Fruit fly (Drosophila melanogaster) whole organism, embryonic: Measurements from ENCODE around the gene a10.

Source experiments
- Awh ChIP-seq: fragments of 200-800 bp; sonication (Bioruptor generic); IDR thresholded peaks from 2 replicates; pipeline ENCODE4, ENCODE4 v1.3.6; 2022; ENCODE audit warnings: missing biosample characterization, missing genetic modification characterization
- CG10267 ChIP-seq: fragments of 200-800 bp; sonication (Bioruptor generic); optimal IDR thresholded peaks from 2 replicates; lab custom pipeline; 2018; ENCODE audit warnings: missing biosample characterization, mild to moderate bottlenecking, missing genetic modification characterization, moderate library complexity
- CG14965 ChIP-seq: fragments of 200-800 bp; sonication (Bioruptor generic); optimal IDR thresholded peaks from 2 replicates; lab custom pipeline; 2016; ENCODE audit warnings: missing biosample characterization, missing genetic modification characterization, borderline replicate concordance
- CG17912 ChIP-seq: fragments of 200-800 bp; sonication (Bioruptor generic); optimal IDR thresholded peaks from 2 replicates; lab custom pipeline; 2018; ENCODE audit warnings: missing biosample characterization, mild to moderate bottlenecking, missing genetic modification characterization
- CG30431 ChIP-seq: fragments of 200-800 bp; sonication (Bioruptor generic); optimal IDR thresholded peaks from 2 replicates; lab custom pipeline; 2017; ENCODE audit warnings: missing biosample characterization, missing genetic modification characterization
- CG4617 ChIP-seq: fragments of 200-800 bp; sonication (Bioruptor generic); optimal IDR thresholded peaks from 3 replicates; lab custom pipeline; 2016; ENCODE audit warnings: missing biosample characterization, missing genetic modification characterization, borderline replicate concordance
- CG6272 ChIP-seq: fragments of 200-800 bp; sonication (Bioruptor generic); IDR thresholded peaks from 2 replicates; pipeline ENCODE4 v1.3.6; 2022; ENCODE audit warnings: missing biosample characterization, missing genetic modification characterization
- Camta ChIP-seq: fragments of 200-800 bp; sonication (Bioruptor generic); optimal IDR thresholded peaks from 2 replicates; lab custom pipeline; 2016; ENCODE audit warnings: missing biosample characterization, missing genetic modification characterization
- Eip74EF ChIP-seq, 2 experiments: fragments of 200-800 bp in 1 of 2; fragments of >200 bp in 1 of 2; sonication (Bioruptor generic) in 1 of 2; optimal IDR thresholded peaks; 2 replicates each; lab custom pipeline; 2017 to 2019; ENCODE audit warnings: missing biosample characterization in 2 of 2, missing genetic modification characterization in 2 of 2, mild to moderate bottlenecking in 1 of 2, moderate library complexity in 1 of 2
- Vsx1 ChIP-seq: fragments of 200-800 bp; sonication (Bioruptor generic); optimal IDR thresholded peaks from 2 replicates; lab custom pipeline; 2017; ENCODE audit warnings: missing biosample characterization, mild to moderate bottlenecking, missing genetic modification characterization, missing genetic modification reagents
- ac ChIP-seq: fragments of 200-800 bp; sonication (Bioruptor generic); optimal IDR thresholded peaks from 3 replicates; lab custom pipeline; 2017; ENCODE audit warnings: missing biosample characterization, mild to moderate bottlenecking, missing genetic modification characterization
- danr ChIP-seq: fragments of 200-800 bp; sonication (Bioruptor generic); IDR thresholded peaks from 2 replicates; pipeline ENCODE4 v1.3.6; 2022; ENCODE audit warnings: missing biosample characterization, missing genetic modification characterization
- kni ChIP-seq: fragments of 200-800 bp; sonication (Bioruptor generic); optimal IDR thresholded peaks from 3 replicates; lab custom pipeline; 2017; ENCODE audit warnings: mild to moderate bottlenecking, missing biosample characterization, missing genetic modification reagents, missing genetic modification characterization
- nau ChIP-seq: fragments of 200-800 bp; sonication (Bioruptor generic); optimal IDR thresholded peaks from 3 replicates; lab custom pipeline; 2017; ENCODE audit warnings: missing biosample characterization, mild to moderate bottlenecking, missing genetic modification characterization, missing genetic modification reagents

DNA sequence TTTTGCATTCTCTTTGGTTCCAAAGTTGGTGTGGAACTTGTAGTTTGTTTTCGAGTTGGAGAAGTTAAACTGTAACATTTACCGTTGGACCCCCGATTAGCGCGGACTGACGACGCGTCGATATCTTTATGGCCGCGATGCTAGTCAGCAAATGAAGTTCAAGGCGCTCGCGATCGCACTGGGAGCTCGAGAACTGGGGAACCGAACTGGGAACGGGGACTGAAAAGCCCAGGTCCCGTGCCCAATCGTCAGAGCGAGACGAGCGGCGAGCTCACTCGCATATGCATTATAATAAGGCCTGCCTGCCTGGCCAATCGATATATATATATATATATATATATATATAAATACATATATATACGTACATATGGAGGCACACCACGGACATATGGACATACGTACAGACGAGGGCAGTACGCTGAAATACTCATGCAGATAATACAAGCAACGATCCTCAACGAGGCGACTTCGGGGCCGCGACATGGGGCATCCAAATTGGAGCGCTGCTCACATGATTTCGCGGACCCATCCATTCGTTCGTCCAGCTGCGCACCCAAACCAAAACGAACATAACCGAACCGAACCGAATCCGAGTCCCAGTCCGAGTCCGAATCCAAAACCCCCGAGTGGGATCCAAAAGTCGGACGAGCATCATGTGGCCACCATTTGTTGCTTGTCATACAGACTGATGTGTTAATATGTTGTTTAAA, 21.2 kb downstream of the a10 start:
- no peak for TF ChIP-seq CG10267
- TF ChIP-seq CG17912 (GFP tag; lab: Kevin White, UChicago): no peak
- no peak for TF ChIP-seq CG6272
- no peak for TF ChIP-seq ac
- TF ChIP-seq Camta: no peak
- TF ChIP-seq kni: no peak
- TF ChIP-seq Vsx1 (GFP tag; lab: Kevin White, UChicago): no peak
- TF ChIP-seq CG14965 (GFP tag; lab: Kevin White, UChicago): no peak
- no peak for TF ChIP-seq Awh (GFP tag; lab: Robert Waterston, UW)
- TF ChIP-seq Eip74EF (GFP tag; optimal IDR thresholded peaks at IDR 0.05; lab: Kevin White, UChicago): no peak
- no peak for TF ChIP-seq nau (GFP tag; lab: Kevin White, UChicago)
- no peak for TF ChIP-seq CG30431
- TF ChIP-seq CG4617: no peak
- no peak for TF ChIP-seq danr (GFP tag; lab: Robert Waterston, UW)
